Worm (Caenorhabditis elegans) whole organism, L4 larva: Measurements from ENCODE around the gene str-3.

ENCODE experiments used
- F10B5.3 ChIP-seq: sonication (generic microtip); optimal IDR thresholded peaks from 2 replicates; lab custom pipeline; 2016; ENCODE audit warnings: mild to moderate bottlenecking, missing genetic modification characterization, missing compliant biosample characterization
- F49E8.2 ChIP-seq: sonication (generic microtip); optimal IDR thresholded peaks from 2 replicates; lab custom pipeline; 2016; ENCODE audit warnings: missing compliant biosample characterization, mild to moderate bottlenecking, missing genetic modification characterization, borderline replicate concordance
- aha-1 ChIP-seq: fragments of 150-350 bp; peaks from one replicate; lab custom pipeline; 2014; ENCODE audit warnings: missing biosample characterization, missing genetic modification characterization
- aly-2 ChIP-seq: sonication (generic microtip); optimal IDR thresholded peaks from 2 replicates; lab custom pipeline; 2018; ENCODE audit warnings: missing biosample characterization, missing genetic modification characterization
- ceh-44 ChIP-seq: fragments of 200-800 bp; sonication (Bioruptor generic); IDR thresholded peaks from 2 replicates; pipeline ENCODE4 v1.3.6; 2022; ENCODE audit warnings: missing genetic modification reagents, missing genetic modification characterization, missing compliant biosample characterization
- cey-2 ChIP-seq: sonication (generic microtip); optimal IDR thresholded peaks from 3 replicates; lab custom pipeline; 2017; ENCODE audit warnings: missing genetic modification characterization, mild to moderate bottlenecking, missing compliant biosample characterization, antibody characterized with exemption, borderline replicate concordance; ENCODE audit not compliant: insufficient read depth
- daf-16 ChIP-seq, 3 experiments: sonication (generic microtip); optimal IDR thresholded peaks; 2 replicates each; lab custom pipeline; 2016 to 2017; ENCODE audit warnings: missing genetic modification characterization in 3 of 3, missing genetic modification reagents in 3 of 3, mild to moderate bottlenecking in 2 of 3, missing compliant biosample characterization in 2 of 3, missing biosample characterization in 1 of 3, moderate library complexity in 1 of 3
- dpl-1 ChIP-seq: fragments of 150-350 bp; optimal IDR thresholded peaks from 2 replicates; lab custom pipeline; 2014; ENCODE audit warnings: missing biosample characterization, missing genetic modification reagents, missing genetic modification characterization
- egl-43 ChIP-seq: fragments of 200-800 bp; sonication (Bioruptor generic); IDR thresholded peaks from 2 replicates; pipeline ENCODE4 v1.3.6; 2022; ENCODE audit warnings: missing genetic modification reagents, missing genetic modification characterization, missing compliant biosample characterization
- hlh-11 ChIP-seq: fragments of 200-800 bp; sonication (Bioruptor generic); optimal IDR thresholded peaks from 2 replicates; lab custom pipeline; 2018; ENCODE audit warnings: mild to moderate bottlenecking, missing genetic modification characterization, missing compliant biosample characterization
- hmg-1.1 ChIP-seq: fragments of 200-800 bp; sonication (Bioruptor generic); IDR thresholded peaks from 2 replicates; pipeline ENCODE4 v1.3.6; 2022; ENCODE audit warnings: missing genetic modification reagents, missing genetic modification characterization, missing compliant biosample characterization
- lin-13 ChIP-seq: fragments of 150-350 bp; optimal IDR thresholded peaks from 2 replicates; lab custom pipeline; 2014; ENCODE audit warnings: missing biosample characterization, missing genetic modification reagents, missing genetic modification characterization
- lin-38 ChIP-seq: fragments of 200-800 bp; sonication (Bioruptor generic); IDR thresholded peaks from 2 replicates; pipeline ENCODE4 v1.3.6; 2022; ENCODE audit warnings: missing genetic modification reagents, missing genetic modification characterization, missing compliant biosample characterization
- lin-39 ChIP-seq: fragments of 150-350 bp; optimal IDR thresholded peaks from 2 replicates; lab custom pipeline; 2014; ENCODE audit warnings: missing biosample characterization, missing genetic modification reagents, missing genetic modification characterization
- lsy-2 ChIP-seq, 2 experiments: fragments of 150-350 bp in 1 of 2; sonication (generic microtip) in 1 of 2; optimal IDR thresholded peaks; 2 replicates each; lab custom pipeline; 2014 to 2017; ENCODE audit warnings: missing biosample characterization in 2 of 2, missing genetic modification characterization in 2 of 2
- madf-5 ChIP-seq, 2 experiments: fragments of 200-800 bp; sonication (Bioruptor generic); IDR thresholded peaks; 2 replicates each; pipeline ENCODE4 v1.3.6; 2022; ENCODE audit warnings: missing compliant biosample characterization in 2 of 2, missing genetic modification characterization in 2 of 2
- mdl-1 ChIP-seq, 2 experiments: fragments of 150-350 bp in 1 of 2; sonication (generic microtip) in 1 of 2; optimal IDR thresholded peaks; 2 replicates each; lab custom pipeline; 2014 to 2017; ENCODE audit warnings: missing biosample characterization in 2 of 2, missing genetic modification characterization in 2 of 2
- mep-1 ChIP-seq: fragments of 150-350 bp; sonication (generic microtip); optimal IDR thresholded peaks from 3 replicates; lab custom pipeline; 2014; ENCODE audit warnings: missing biosample characterization, missing genetic modification characterization
- mes-2 ChIP-seq: sonication (generic microtip); optimal IDR thresholded peaks from 2 replicates; lab custom pipeline; 2016; ENCODE audit warnings: missing genotype, mild to moderate bottlenecking, missing genetic modification characterization, missing compliant biosample characterization; ENCODE audit not compliant: poor library complexity, severe bottlenecking
- mxl-3 ChIP-seq: fragments of 200-800 bp; sonication (Bioruptor generic); optimal IDR thresholded peaks from 2 replicates; lab custom pipeline; 2018; ENCODE audit warnings: mild to moderate bottlenecking, missing genetic modification characterization, missing compliant biosample characterization
- nhr-102 ChIP-seq: sonication (generic microtip); optimal IDR thresholded peaks from 2 replicates; lab custom pipeline; 2016; ENCODE audit warnings: mild to moderate bottlenecking, missing genetic modification characterization, moderate library complexity, missing compliant biosample characterization
- nhr-28 ChIP-seq: fragments of 150-350 bp; optimal IDR thresholded peaks from 2 replicates; lab custom pipeline; 2014; ENCODE audit warnings: missing biosample characterization, missing genetic modification characterization
- nhr-76 ChIP-seq: fragments of 150-350 bp; optimal IDR thresholded peaks from 2 replicates; lab custom pipeline; 2014; ENCODE audit warnings: missing biosample characterization, missing genetic modification characterization
- pqm-1 ChIP-seq: sonication (generic microtip); optimal IDR thresholded peaks from 2 replicates; lab custom pipeline; 2017; ENCODE audit warnings: missing biosample characterization, missing genetic modification characterization
- rbr-2 ChIP-seq: sonication (generic microtip); optimal IDR thresholded peaks from 2 replicates; lab custom pipeline; 2016; ENCODE audit warnings: missing genotype, missing genetic modification characterization, missing compliant biosample characterization
- sdz-12 ChIP-seq: fragments of 200-800 bp; sonication (Bioruptor generic); optimal IDR thresholded peaks from 2 replicates; lab custom pipeline; 2018; ENCODE audit warnings: mild to moderate bottlenecking, missing genetic modification characterization, missing compliant biosample characterization
- set-16 ChIP-seq: fragments of 200-800 bp; sonication (Bioruptor generic); IDR thresholded peaks from 2 replicates; pipeline ENCODE4 v1.3.6; 2022; ENCODE audit warnings: missing genetic modification reagents, missing genetic modification characterization, missing compliant biosample characterization
- spr-1 ChIP-seq: sonication (generic microtip); optimal IDR thresholded peaks from 2 replicates; lab custom pipeline; 2016; ENCODE audit warnings: mild to moderate bottlenecking, missing genetic modification characterization, missing compliant biosample characterization
- unc-62 ChIP-seq, 3 experiments: fragments of 150-350 bp in 1 of 3; sonication (generic microtip); optimal IDR thresholded peaks in 2 of 3; peaks in 1 of 3; 1 replicate in 1 of 3; 2 replicates in 2 of 3; lab custom pipeline; 2014 to 2017; ENCODE audit warnings: missing biosample characterization in 3 of 3, missing genetic modification characterization in 3 of 3, missing genetic modification reagents in 3 of 3, missing genotype in 1 of 3
- zfp-2 ChIP-seq: sonication (generic microtip); optimal IDR thresholded peaks from 2 replicates; lab custom pipeline; 2016; ENCODE audit warnings: mild to moderate bottlenecking, missing genetic modification characterization, missing compliant biosample characterization

str-3 gene

DNA sequence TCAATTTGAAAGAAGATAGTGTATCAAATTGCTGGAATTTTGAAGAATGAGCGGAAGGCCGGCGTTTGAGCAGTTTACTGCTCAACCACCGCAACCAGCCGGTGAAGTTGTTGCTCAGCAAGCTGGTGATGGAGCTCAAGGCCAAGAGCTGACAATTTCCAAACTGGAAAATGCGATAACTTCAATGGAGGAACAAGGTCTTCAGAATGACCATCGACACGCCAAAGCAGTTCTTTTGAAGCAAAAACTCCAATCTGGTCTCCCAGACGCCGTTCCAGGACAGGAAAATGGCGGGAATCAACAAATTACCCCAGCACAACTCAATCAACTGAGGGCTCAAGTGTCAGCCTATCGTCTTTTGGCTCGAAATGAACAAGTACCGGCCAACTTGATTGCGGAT is 25.9 kb upstream of the str-3 start:
- TF ChIP-seq zfp-2 (tag; lab: Kevin White, UChicago) (no peak), unc-62 (GFP tag; optimal IDR thresholded peaks at IDR 0.05 in 1 of 2; lab: Kevin White, UChicago) (peak in 1 of 2 experiments; percentile 92), unc-62 (tag; optimal IDR thresholded peaks at IDR 0.05; lab: Kevin White, UChicago) (no peak), set-16 (GFP tag; lab: Robert Waterston, UW) (0 out of 2 replicates have a peak, but pooled peaks have one; percentile 6)
- TF ChIP-seq, all 104 proteins: peak for 2

ce11 chrIV:11126004-11126027 is 25.6 kb upstream of the str-3 start, which contains the start of gene swsn-4:
swsn-4 (plus strand) TSS chrIV:11126024.
- TF ChIP-seq madf-5 (GFP tag; IDR thresholded peaks at IDR 0.05; lab: Robert Waterston, UW) (no peak), lin-38 (GFP tag; lab: Robert Waterston, UW) (no peak), cey-2 (tag; lab: Kevin White, UChicago) (no peak), F10B5.3 (tag; lab: Kevin White, UChicago) (no peak), lin-13 (GFP tag; lab: Kevin White, UChicago) (no peak), egl-43 (GFP tag; lab: Robert Waterston, UW) (no peak)

DNA sequence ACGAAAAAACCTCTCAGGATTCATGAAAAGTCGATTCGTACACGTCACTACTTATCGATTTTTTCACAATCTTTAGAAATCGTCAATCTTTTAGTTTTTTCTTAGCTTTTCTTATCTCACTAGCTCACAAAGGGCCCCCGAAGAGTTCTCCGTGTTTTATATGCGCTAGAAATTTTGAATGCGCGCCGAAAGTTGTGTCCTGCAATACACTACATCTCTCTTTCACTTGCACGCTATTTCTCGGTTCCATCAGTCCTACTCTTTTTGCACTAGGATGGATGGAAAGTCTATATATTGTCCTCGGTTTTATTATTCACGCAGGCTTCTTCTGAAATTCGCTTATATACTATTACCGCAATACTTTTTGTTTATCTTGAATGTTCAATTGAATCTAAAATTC is 25.4 kb upstream of the str-3 start:
- no peak for TF ChIP-seq nhr-76 (tag; lab: Kevin White, UChicago)
- peak in 1 of 2 experiments; percentile 33 for TF ChIP-seq unc-62 (GFP tag; optimal IDR thresholded peaks at IDR 0.05 in 1 of 2; lab: Kevin White, UChicago)
- no peak for TF ChIP-seq unc-62 (tag; optimal IDR thresholded peaks at IDR 0.05; lab: Kevin White, UChicago)
- TF ChIP-seq nhr-28: peak; percentile 15
- TF ChIP-seq dpl-1 (GFP tag; lab: Kevin White, UChicago): peak; percentile 73

DNA sequence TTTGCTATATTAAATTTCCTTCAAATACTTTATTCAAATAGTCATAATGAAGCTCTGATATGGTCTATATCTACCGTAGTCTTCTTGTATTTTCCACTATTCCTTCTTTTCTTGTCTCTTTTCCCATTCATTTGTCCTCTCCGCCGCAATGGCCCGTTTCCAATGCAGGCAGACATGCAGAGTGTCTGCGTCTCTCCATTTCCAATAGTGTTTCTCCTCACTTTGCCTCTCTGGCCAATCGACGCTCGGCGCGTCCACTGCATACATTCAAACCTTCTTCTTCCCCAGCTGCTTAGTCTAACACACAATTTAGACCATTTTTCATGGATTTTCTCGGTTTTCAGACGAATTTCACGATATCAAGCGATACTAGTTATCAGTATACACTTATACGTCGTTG is 25.0 kb upstream of the str-3 start:
- TF ChIP-seq sdz-12 (no peak), aly-2 (tag; lab: Kevin White, UChicago) (no peak), rbr-2 (tag; lab: Kevin White, UChicago) (peak; percentile 12), hmg-1.1 (GFP tag; lab: Robert Waterston, UW) (peak; percentile 67), mdl-1 (tag; optimal IDR thresholded peaks at IDR 0.05; lab: Kevin White, UChicago) (no peak), hlh-11 (peak; percentile 39), aha-1 (tag; lab: Kevin White, UChicago) (peak; percentile 74), lsy-2 (tag; optimal IDR thresholded peaks at IDR 0.05; lab: Kevin White, UChicago) (peak in 1 of 2 experiments; percentile 70), mep-1 (peak; percentile 46), mxl-3 (GFP tag; lab: Kevin White, UChicago) (peak; percentile 32), mes-2 (tag; lab: Kevin White, UChicago) (peak; percentile 66), daf-16 (GFP tag; optimal IDR thresholded peaks at IDR 0.05; lab: Kevin White, UChicago) (no peak), daf-16 (tag; optimal IDR thresholded peaks at IDR 0.05; lab: Kevin White, UChicago) (peak; percentile 16)

DNA sequence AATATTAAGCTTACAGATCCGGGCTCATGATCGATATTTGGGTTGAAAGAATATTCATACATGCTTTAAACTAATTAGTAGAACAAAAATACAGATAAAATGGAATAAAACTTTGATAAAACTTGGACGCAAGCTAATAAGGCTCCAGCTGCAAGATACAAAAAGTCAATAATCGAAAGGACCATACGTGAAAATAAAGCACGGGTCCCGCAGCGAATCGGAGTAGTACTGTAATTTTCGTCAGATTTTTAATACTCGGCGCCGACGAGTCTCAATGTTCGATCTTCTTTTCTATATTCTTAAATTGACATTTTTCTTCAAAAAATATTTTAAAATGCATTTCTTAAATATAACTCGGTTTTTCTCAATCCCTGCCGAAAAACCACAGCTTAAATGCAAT is 24.5 kb upstream of the str-3 start, which contains the start of gene spo-11:
TSS of gene spo-11 (minus strand) at position 189 of the 400 bp plus-strand sequence.
- TF ChIP-seq spr-1 (tag; lab: Kevin White, UChicago): no peak
- TF ChIP-seq pqm-1: no peak
- no peak for TF ChIP-seq hlh-11
- peak; percentile 3 for TF ChIP-seq F49E8.2 (tag; lab: Kevin White, UChicago)
- TF ChIP-seq F10B5.3 (tag; lab: Kevin White, UChicago): no peak
- TF ChIP-seq lin-39 (tag; lab: Kevin White, UChicago): no peak
- no peak for TF ChIP-seq ceh-44

DNA sequence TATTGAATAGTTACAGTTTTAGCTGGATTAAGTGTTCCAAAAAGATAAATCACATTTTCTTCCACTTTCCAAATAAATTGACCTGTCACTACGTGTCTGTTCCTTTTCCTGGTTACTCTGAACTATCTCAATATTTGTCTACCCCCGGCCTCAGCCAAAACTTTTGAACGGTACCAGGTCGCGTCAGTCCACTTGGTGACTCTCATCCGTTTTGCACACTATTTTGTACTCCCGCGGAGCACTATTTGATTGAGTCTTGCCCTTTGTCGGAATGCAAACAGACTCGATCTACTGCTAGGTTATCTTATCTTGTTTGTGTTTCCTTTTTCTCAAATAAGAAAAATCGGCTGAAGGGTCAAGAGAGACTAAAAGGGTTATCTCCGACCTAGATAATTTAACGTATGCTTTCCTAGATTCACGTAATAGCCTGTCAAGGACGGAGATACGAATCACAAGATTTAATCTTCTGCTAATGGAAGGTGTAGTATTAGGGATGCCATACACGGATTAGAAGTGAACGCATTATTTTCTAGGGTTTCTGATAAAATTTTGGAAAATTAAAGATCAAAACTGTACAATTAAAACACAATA is 19.9 kb upstream of the str-3 start:
- TF ChIP-seq nhr-102 (tag; lab: Kevin White, UChicago) (no peak), nhr-28 (peak; percentile 17)
